Worm (Caenorhabditis elegans) whole organism, L1 larva: ENCODE results near the gene Y48C3A.18.

Experiments used
- ceh-8 ChIP-seq: fragments of 200-800 bp; sonication (Bioruptor generic); optimal IDR thresholded peaks from 2 replicates; lab custom pipeline; 2018; ENCODE audit warnings: mild to moderate bottlenecking, missing genetic modification characterization, moderate library complexity, missing compliant biosample characterization
- ceh-90 ChIP-seq: sonication (generic microtip); optimal IDR thresholded peaks from 2 replicates; lab custom pipeline; 2016; ENCODE audit warnings: missing genetic modification characterization, missing compliant biosample characterization
- elt-3 ChIP-seq, 6 experiments: fragments of 150-350 bp in 1 of 6; sonication (generic microtip); optimal IDR thresholded peaks; 2 replicates each; lab custom pipeline; 2017 to 2018; ENCODE audit warnings: missing biosample characterization in 6 of 6, missing genetic modification characterization in 6 of 6, inconsistent platforms in 1 of 6
- fos-1 ChIP-seq: fragments of 150-350 bp; optimal IDR thresholded peaks from 2 replicates; lab custom pipeline; 2014; ENCODE audit warnings: missing biosample characterization, missing genetic modification characterization
- mdl-1 ChIP-seq, 2 experiments: fragments of 150-350 bp; optimal IDR thresholded peaks; 2 replicates each; lab custom pipeline; 2014 to 2017; ENCODE audit warnings: missing biosample characterization in 2 of 2, missing genetic modification characterization in 2 of 2, inconsistent platforms in 1 of 2
- nhr-11 ChIP-seq: fragments of 150-350 bp; optimal IDR thresholded peaks from 2 replicates; lab custom pipeline; 2014; ENCODE audit warnings: missing biosample characterization, missing genetic modification characterization
- nhr-28 ChIP-seq: fragments of 150-350 bp; optimal IDR thresholded peaks from 2 replicates; lab custom pipeline; 2014; ENCODE audit warnings: missing biosample characterization, missing genetic modification characterization
- pqm-1 ChIP-seq: sonication (generic microtip); optimal IDR thresholded peaks from 3 replicates; lab custom pipeline; 2017; ENCODE audit warnings: missing biosample characterization, missing genetic modification characterization
- skn-1 ChIP-seq: fragments of 150-350 bp; optimal IDR thresholded peaks from 2 replicates; lab custom pipeline; 2014; ENCODE audit warnings: missing biosample characterization, missing genetic modification characterization
- snpc-4 ChIP-seq: fragments of 150-350 bp; optimal IDR thresholded peaks from 2 replicates; lab custom pipeline; 2014; ENCODE audit warnings: missing biosample characterization, missing genetic modification characterization
- unc-30 ChIP-seq: sonication (generic microtip); optimal IDR thresholded peaks from 2 replicates; lab custom pipeline; 2017; ENCODE audit warnings: missing biosample characterization, missing genetic modification characterization
- zag-1 ChIP-seq: fragments of 150-350 bp; optimal IDR thresholded peaks from 2 replicates; lab custom pipeline; 2014; ENCODE audit warnings: missing biosample characterization, missing genetic modification characterization
- ztf-11 ChIP-seq, 2 experiments: sonication (generic microtip); optimal IDR thresholded peaks; 2 replicates each; lab custom pipeline; 2016 to 2017; ENCODE audit warnings: missing genetic modification characterization in 2 of 2, missing biosample characterization in 1 of 2, missing compliant biosample characterization in 1 of 2

DNA sequence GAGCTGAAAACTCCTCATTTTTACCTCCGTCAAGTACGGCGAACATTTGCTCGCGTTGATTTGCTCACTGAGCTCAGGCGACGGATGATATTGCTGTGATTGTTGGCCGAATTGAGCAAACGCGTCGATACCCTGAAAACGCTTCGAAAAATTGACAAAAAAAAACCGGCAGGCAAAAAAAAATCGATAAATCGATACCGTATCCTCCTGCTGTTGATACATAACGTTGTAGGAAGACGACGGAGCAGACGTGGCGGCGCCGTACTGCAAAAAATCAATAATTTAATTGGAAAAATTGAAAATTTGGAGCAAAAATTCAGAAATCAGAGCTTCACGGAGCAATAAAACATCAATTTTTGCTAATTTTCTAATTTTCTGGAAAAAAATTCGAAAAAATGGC, 42.4 kb downstream of the Y48C3A.18 start:
- TF ChIP-seq ztf-11 (tag; optimal IDR thresholded peaks at IDR 0.05; lab: Kevin White, UChicago) (no peak), pqm-1 (no peak), skn-1 (tag; lab: Kevin White, UChicago) (no peak), fos-1 (no peak), zag-1 (tag; lab: Kevin White, UChicago) (no peak), ceh-8 (GFP tag; lab: Kevin White, UChicago) (no peak), snpc-4 (tag; lab: Kevin White, UChicago) (no peak), mdl-1 (tag; optimal IDR thresholded peaks at IDR 0.05; lab: Kevin White, UChicago) (no peak), nhr-11 (no peak), nhr-28 (tag; lab: Kevin White, UChicago) (no peak), unc-30 (no peak), elt-3 (tag; optimal IDR thresholded peaks at IDR 0.05; lab: Kevin White, UChicago) (no peak), ceh-90 (tag; lab: Kevin White, UChicago) (no peak)
